Fruit fly (Drosophila melanogaster): Measurements from ENCODE around the gene Spn.

Gene Spn

dm6 chr3L:2581343-2581825, 27.3 kb upstream of the Spn start (continued):
- TF ChIP-seq Asciz (GFP tag; optimal IDR thresholded peaks at IDR 0.05) (peak; percentile 76), lov (optimal IDR thresholded peaks at IDR 0.05) (no peak), lov (GFP tag; IDR thresholded peaks at IDR 0.05) (peak; percentile 70; the same call in 2 of the 3 replicates), CG12219 (GFP tag; optimal IDR thresholded peaks at IDR 0.05) (peak; percentile 86), HHEX (GFP tag; optimal IDR thresholded peaks at IDR 0.05) (peak; percentile 87), CG11560 (tag; IDR thresholded peaks at IDR 0.05) (peak; percentile 28; the same call in 1 of the 3 replicates), CG14965 (GFP tag; optimal IDR thresholded peaks at IDR 0.05; ENCODE audit: borderline replicate concordance) (peak; percentile 26), dpn (GFP tag; optimal IDR thresholded peaks at IDR 0.05) (peak; percentile 72 to 79), CG5180 (GFP tag; optimal IDR thresholded peaks at IDR 0.05) (peak; percentile 68), inv (GFP tag; IDR thresholded peaks at IDR 0.05; ENCODE audit: partially characterized antibody) (0 out of 2 replicates have a peak, but pooled peaks have one; percentile 27), sob (GFP tag; IDR thresholded peaks at IDR 0.05) (peak; percentile 74), CG3065 (GFP tag; optimal IDR thresholded peaks at IDR 0.05) (no peak), zen (tag; optimal IDR thresholded peaks at IDR 0.05) (peak; percentile 92), Sry-δ (GFP tag; optimal IDR thresholded peaks at IDR 0.05) (peak; percentile 33), CG4282 (GFP tag; optimal IDR thresholded peaks at IDR 0.05) (peak; percentile 42), CG7987 (GFP tag; optimal IDR thresholded peaks at IDR 0.05) (peak; percentile 44), CG8290 (GFP tag; optimal IDR thresholded peaks at IDR 0.05) (peak; percentile 3), CG8290 (tag; optimal IDR thresholded peaks at IDR 0.05) (peak; percentile 27 to 78), Dip3 (GFP tag; optimal IDR thresholded peaks at IDR 0.05) (peak; percentile 32), Dip2 (GFP tag; IDR thresholded peaks at IDR 0.05) (no peak), stwl (tag; optimal IDR thresholded peaks at IDR 0.05) (peak; percentile 29), CG9876 (GFP tag; optimal IDR thresholded peaks at IDR 0.05) (peak; percentile 33), Awh (GFP tag; IDR thresholded peaks at IDR 0.05) (peak; percentile 73), Doc2 (GFP tag; IDR thresholded peaks at IDR 0.05) (peak; percentile 55; the same call in 1 of the 2 replicates), Hr3 (GFP tag; optimal IDR thresholded peaks at IDR 0.05) (peak; percentile 79), CG18599 (GFP tag; optimal IDR thresholded peaks at IDR 0.05) (peak; percentile 90), chn (GFP tag; optimal IDR thresholded peaks at IDR 0.05) (peak; percentile 76), CG3726 (GFP tag; IDR thresholded peaks at IDR 0.05) (peak; percentile 84), sens (GFP tag) (peak; percentile 98), CG2889 (GFP tag; IDR thresholded peaks at IDR 0.05) (peak; percentile 89), ranshi (GFP tag; IDR thresholded peaks at IDR 0.05) (peak; percentile 92), CG30020 (tag; optimal IDR thresholded peaks at IDR 0.05) (peak; percentile 37), CG5953 (GFP tag; IDR thresholded peaks at IDR 0.05) (peak; percentile 81), CG9797 (GFP tag; optimal IDR thresholded peaks at IDR 0.05) (no peak), Aef1 (GFP tag; IDR thresholded peaks at IDR 0.05) (peak; percentile 80), h (optimal IDR thresholded peaks at IDR 0.05) (no peak), Drgx (GFP tag; IDR thresholded peaks at IDR 0.05) (peak; percentile 84), ATbp (GFP tag; optimal IDR thresholded peaks at IDR 0.05) (peak; percentile 80), Atf6 (GFP tag; IDR thresholded peaks at IDR 0.05) (peak; percentile 92), pzg (GFP tag; optimal IDR thresholded peaks at IDR 0.05) (no peak), chif (GFP tag; optimal IDR thresholded peaks at IDR 0.05) (peak; percentile 60 to 78), ci (GFP tag; IDR thresholded peaks at IDR 0.05) (peak; percentile 97), Gsc (GFP tag; IDR thresholded peaks at IDR 0.05) (no peak), bigmax (GFP tag; optimal IDR thresholded peaks at IDR 0.05) (no peak), CG13894 (tag; optimal IDR thresholded peaks at IDR 0.05) (peak; percentile 55), sima (GFP tag; optimal IDR thresholded peaks at IDR 0.05) (no peak), CG15514 (GFP tag; optimal IDR thresholded peaks at IDR 0.05) (peak; percentile 76), vnd (GFP tag; IDR thresholded peaks at IDR 0.05; ENCODE audit: partially characterized antibody) (no peak), corto (GFP tag; optimal IDR thresholded peaks at IDR 0.05) (peak; percentile 19), klu (GFP tag; IDR thresholded peaks at IDR 0.05) (peak; percentile 61), wek (GFP tag; optimal IDR thresholded peaks at IDR 0.05) (peak; percentile 23)
